Worm (Caenorhabditis elegans) whole organism, L2 larva: ENCODE data around the gene sod-4.

Experiments
- C34F6.9 ChIP-seq: fragments of 150-350 bp; optimal IDR thresholded peaks from 2 replicates; lab custom pipeline; 2014; ENCODE audit warnings: missing biosample characterization, missing genetic modification characterization
- F13H6.1 ChIP-seq: sonication (generic microtip); optimal IDR thresholded peaks from 2 replicates; lab custom pipeline; 2016; ENCODE audit warnings: missing genetic modification characterization, missing compliant biosample characterization
- Y55F3AM.14 ChIP-seq: fragments of 200-800 bp; sonication (Bioruptor generic); optimal IDR thresholded peaks from 2 replicates; lab custom pipeline; 2018; ENCODE audit warnings: mild to moderate bottlenecking, missing genetic modification characterization, missing compliant biosample characterization
- ZK546.5 ChIP-seq: sonication (generic microtip); optimal IDR thresholded peaks from 2 replicates; lab custom pipeline; 2017; ENCODE audit warnings: missing biosample characterization, missing genetic modification characterization
- alr-1 ChIP-seq: fragments of 150-350 bp; optimal IDR thresholded peaks from 2 replicates; lab custom pipeline; 2014; ENCODE audit warnings: missing biosample characterization, missing genetic modification characterization
- ama-1 ChIP-seq: fragments of 150-350 bp; optimal IDR thresholded peaks from 2 replicates; lab custom pipeline; 2018; ENCODE audit warnings: inconsistent platforms
- blmp-1 ChIP-seq: sonication (generic microtip); optimal IDR thresholded peaks from 2 replicates; lab custom pipeline; 2017; ENCODE audit warnings: missing genetic modification characterization, mild to moderate bottlenecking, missing compliant biosample characterization, antibody characterized with exemption, moderate library complexity; ENCODE audit not compliant: insufficient read depth
- ceh-16 ChIP-seq: fragments of 150-350 bp; optimal IDR thresholded peaks from 2 replicates; lab custom pipeline; 2014; ENCODE audit warnings: missing biosample characterization, missing genetic modification characterization
- ceh-82 ChIP-seq: fragments of 150-350 bp; optimal IDR thresholded peaks from 2 replicates; lab custom pipeline; 2014; ENCODE audit warnings: missing biosample characterization, missing genetic modification characterization
- crh-2 ChIP-seq: sonication (generic microtip); optimal IDR thresholded peaks from 2 replicates; lab custom pipeline; 2017; ENCODE audit warnings: missing biosample characterization, missing genetic modification characterization
- egl-27 ChIP-seq: sonication (generic microtip); optimal IDR thresholded peaks from 3 replicates; lab custom pipeline; 2017; ENCODE audit warnings: missing biosample characterization, missing genetic modification reagents, missing genetic modification characterization
- elt-3 ChIP-seq: sonication (generic microtip); optimal IDR thresholded peaks from 2 replicates; lab custom pipeline; 2017; ENCODE audit warnings: missing biosample characterization, missing genetic modification characterization
- fos-1 ChIP-seq: fragments of 150-350 bp; optimal IDR thresholded peaks from 2 replicates; lab custom pipeline; 2014; ENCODE audit warnings: missing biosample characterization, missing genetic modification characterization
- gmeb-1 ChIP-seq: fragments of 150-350 bp; optimal IDR thresholded peaks from 2 replicates; lab custom pipeline; 2014; ENCODE audit warnings: missing biosample characterization, missing genetic modification characterization
- lin-11 ChIP-seq: fragments of 150-350 bp; sonication (generic microtip); optimal IDR thresholded peaks from 2 replicates; lab custom pipeline; 2014; ENCODE audit warnings: missing biosample characterization, missing genetic modification characterization, inconsistent platforms, mixed read lengths
- lin-13 ChIP-seq: fragments of 150-350 bp; optimal IDR thresholded peaks from 2 replicates; lab custom pipeline; 2014; ENCODE audit warnings: missing biosample characterization, missing genetic modification reagents, missing genetic modification characterization
- lin-39 ChIP-seq: fragments of 150-350 bp; optimal IDR thresholded peaks from 2 replicates; lab custom pipeline; 2014; ENCODE audit warnings: missing biosample characterization, missing genetic modification reagents, missing genetic modification characterization
- lsy-2 ChIP-seq, 2 experiments: fragments of 150-350 bp in 1 of 2; sonication (generic microtip) in 1 of 2; optimal IDR thresholded peaks; 2 replicates each; lab custom pipeline; 2014 to 2017; ENCODE audit warnings: missing biosample characterization in 2 of 2, missing genetic modification characterization in 2 of 2
- mab-5 ChIP-seq: fragments of 150-350 bp; optimal IDR thresholded peaks from 2 replicates; lab custom pipeline; 2014; ENCODE audit warnings: missing biosample characterization, missing genetic modification characterization
- mdl-1 ChIP-seq, 2 experiments: fragments of 150-350 bp in 1 of 2; sonication (generic microtip) in 1 of 2; optimal IDR thresholded peaks; 2 replicates each; lab custom pipeline; 2017; ENCODE audit warnings: missing biosample characterization in 2 of 2, missing genetic modification characterization in 2 of 2
- nhr-10 ChIP-seq: sonication (generic microtip); optimal IDR thresholded peaks from 2 replicates; lab custom pipeline; 2017; ENCODE audit warnings: missing biosample characterization, missing genetic modification characterization
- nhr-129 ChIP-seq: fragments of 150-350 bp; optimal IDR thresholded peaks from 2 replicates; lab custom pipeline; 2014; ENCODE audit warnings: missing biosample characterization, missing genetic modification characterization
- nhr-21 ChIP-seq: fragments of 150-350 bp; optimal IDR thresholded peaks from 2 replicates; lab custom pipeline; 2014; ENCODE audit warnings: missing biosample characterization, missing genetic modification characterization
- nhr-23 ChIP-seq: fragments of 150-350 bp; optimal IDR thresholded peaks from 2 replicates; lab custom pipeline; 2014; ENCODE audit warnings: missing biosample characterization, missing genetic modification reagents, missing genetic modification characterization
- nhr-237 ChIP-seq: fragments of 150-350 bp; optimal IDR thresholded peaks from 2 replicates; lab custom pipeline; 2014; ENCODE audit warnings: missing biosample characterization, missing genetic modification characterization
- nhr-25 ChIP-seq: fragments of 150-350 bp; sonication (generic microtip); optimal IDR thresholded peaks from 3 replicates; lab custom pipeline; 2014; ENCODE audit warnings: missing biosample characterization, missing genetic modification characterization
- nhr-6 ChIP-seq: fragments of 150-350 bp; optimal IDR thresholded peaks from 2 replicates; lab custom pipeline; 2014; ENCODE audit warnings: missing biosample characterization, missing genetic modification characterization
- nhr-77 ChIP-seq: fragments of 150-350 bp; optimal IDR thresholded peaks from 2 replicates; lab custom pipeline; 2014; ENCODE audit warnings: missing biosample characterization, missing genetic modification characterization
- peb-1 ChIP-seq: fragments of 150-350 bp; optimal IDR thresholded peaks from 2 replicates; lab custom pipeline; 2014; ENCODE audit warnings: missing biosample characterization, missing genetic modification characterization
- sem-4 ChIP-seq: fragments of 150-350 bp; optimal IDR thresholded peaks from 2 replicates; lab custom pipeline; 2014; ENCODE audit warnings: missing biosample characterization, missing genetic modification reagents, missing genetic modification characterization
- sma-3 ChIP-seq: sonication (generic microtip); optimal IDR thresholded peaks from 2 replicates; lab custom pipeline; 2016; ENCODE audit warnings: missing genetic modification reagents, missing genetic modification characterization, missing compliant biosample characterization
- sma-9 ChIP-seq, 2 experiments: fragments of 150-350 bp in 1 of 2; sonication (generic microtip) in 1 of 2; optimal IDR thresholded peaks; 2 replicates each; lab custom pipeline; 2014 to 2016; ENCODE audit warnings: missing genetic modification characterization in 2 of 2, mild to moderate bottlenecking in 1 of 2, missing biosample characterization in 1 of 2, missing compliant biosample characterization in 1 of 2, missing genetic modification reagents in 1 of 2, moderate library complexity in 1 of 2
- snpc-4 ChIP-seq: fragments of 150-350 bp; optimal IDR thresholded peaks from 2 replicates; lab custom pipeline; 2014; ENCODE audit warnings: missing biosample characterization, missing genetic modification characterization
- unc-39 ChIP-seq: fragments of 150-350 bp; optimal IDR thresholded peaks from 2 replicates; lab custom pipeline; 2014; ENCODE audit warnings: missing biosample characterization, missing genetic modification characterization
- unc-55 ChIP-seq: fragments of 150-350 bp; sonication (generic microtip); optimal IDR thresholded peaks from 3 replicates; lab custom pipeline; 2014; ENCODE audit warnings: missing biosample characterization, missing genetic modification reagents, missing genetic modification characterization
- unc-62 ChIP-seq: fragments of 150-350 bp; optimal IDR thresholded peaks from 2 replicates; lab custom pipeline; 2014; ENCODE audit warnings: missing biosample characterization, missing genetic modification reagents, missing genetic modification characterization
- zag-1 ChIP-seq: fragments of 150-350 bp; optimal IDR thresholded peaks from 2 replicates; lab custom pipeline; 2014; ENCODE audit warnings: missing biosample characterization, missing genetic modification characterization
- ztf-4 ChIP-seq: fragments of 150-350 bp; optimal IDR thresholded peaks from 2 replicates; lab custom pipeline; 2014; ENCODE audit warnings: missing biosample characterization, missing genetic modification characterization

Gene sod-4

DNA sequence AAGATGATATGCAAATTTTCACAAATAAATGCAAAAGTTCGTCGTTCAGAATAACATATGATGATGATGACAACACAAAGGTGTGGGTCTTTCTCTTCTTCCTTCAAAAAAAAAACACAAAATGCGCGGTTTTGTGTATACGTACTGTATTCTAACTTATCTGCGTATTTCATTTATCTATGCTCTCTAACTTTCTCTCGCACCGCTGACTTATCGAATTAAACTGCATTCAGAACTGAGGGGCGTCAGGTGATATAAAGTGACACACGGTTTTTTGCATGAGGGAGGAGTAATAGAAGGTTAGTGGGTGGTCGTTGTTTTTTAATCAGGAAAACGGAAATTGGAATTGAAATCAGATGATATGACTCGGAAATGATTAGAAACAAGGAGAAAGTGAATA lies at the start of gene sod-4:
sod-4 (minus strand) TSS at position 109 of the 400 bp plus-strand sequence.
- peak; percentile 60 for TF ChIP-seq nhr-129 (tag; lab: Kevin White, UChicago)
- no peak for TF ChIP-seq nhr-77 (tag; lab: Kevin White, UChicago)
- TF ChIP-seq lin-11, result no peak
- TF ChIP-seq nhr-25 (tag; lab: Kevin White, UChicago), result peak; percentile 50
- peak; percentile 57 for TF ChIP-seq gmeb-1
- TF ChIP-seq nhr-237 (tag; lab: Kevin White, UChicago), result no peak
- TF ChIP-seq sma-3 (GFP tag; lab: Kevin White, UChicago), result peak; percentile 47

DNA sequence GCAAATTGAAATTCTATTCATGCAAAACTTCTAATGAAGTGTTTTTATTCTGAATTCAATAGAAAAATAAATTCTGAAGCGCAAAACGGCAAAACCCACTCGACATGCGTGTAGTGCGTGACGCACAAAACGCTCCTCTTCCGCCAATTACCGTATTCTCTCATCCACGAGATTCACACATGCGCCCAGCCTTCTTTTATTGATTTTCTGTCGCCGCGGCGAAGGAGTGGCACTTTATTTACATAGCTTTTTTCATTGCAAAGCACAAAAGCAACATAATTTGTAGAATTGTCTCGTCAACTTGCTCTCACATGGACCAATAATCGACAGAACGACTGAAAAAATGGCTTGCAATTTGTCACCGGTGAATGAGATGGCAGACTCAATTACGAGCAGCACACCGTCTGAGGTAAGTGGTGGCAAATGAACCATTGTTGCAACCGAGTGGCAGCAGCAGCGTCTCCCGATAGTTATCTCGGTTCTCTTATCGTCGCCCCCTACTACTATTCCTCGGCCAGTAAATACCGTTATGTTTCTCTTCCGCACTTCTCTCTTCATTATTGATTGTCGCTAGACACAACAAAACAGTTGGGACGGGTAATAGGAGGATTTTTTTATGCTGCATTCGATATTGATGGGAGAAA lies 46.0 kb upstream of the sod-4 start, which contains the start of gene unc-16:
unc-16 (plus strand) TSS at position 243 of the 644 bp plus-strand sequence.
- TF ChIP-seq sma-3 (GFP tag; lab: Kevin White, UChicago) (peak; percentile 80), crh-2 (tag; lab: Kevin White, UChicago) (peak; percentile 89), nhr-6 (peak; percentile 54), peb-1 (tag; lab: Kevin White, UChicago) (no peak), sma-9 (GFP tag; optimal IDR thresholded peaks at IDR 0.05; lab: Kevin White, UChicago) (peak; percentile 78), sma-9 (tag; optimal IDR thresholded peaks at IDR 0.05; lab: Kevin White, UChicago) (no peak), unc-55 (GFP tag; lab: Kevin White, UChicago) (peak; percentile 96), nhr-129 (tag; lab: Kevin White, UChicago) (peak; percentile 85), mab-5 (tag; lab: Kevin White, UChicago) (peak; percentile 80), blmp-1 (tag; lab: Kevin White, UChicago) (no peak), lin-11 (peak; percentile 90), gmeb-1 (peak; percentile 75), ama-1 (lab: Kevin White, UChicago) (peak; percentile 84), lin-39 (tag; lab: Kevin White, UChicago) (no peak), fos-1 (peak; percentile 21), zag-1 (tag; lab: Kevin White, UChicago) (peak; percentile 66), unc-62 (GFP tag; lab: Kevin White, UChicago) (no peak), egl-27 (tag; lab: Kevin White, UChicago) (peak; percentile 73), snpc-4 (tag; lab: Kevin White, UChicago) (peak; percentile 83), elt-3 (no peak), unc-39 (no peak), F13H6.1 (tag; lab: Kevin White, UChicago) (peak; percentile 91), lin-13 (GFP tag; lab: Kevin White, UChicago) (peak; percentile 69), nhr-21 (tag; lab: Kevin White, UChicago) (peak; percentile 76), ceh-82 (tag; lab: Kevin White, UChicago) (peak; percentile 81), sem-4 (peak; percentile 82), nhr-10 (tag; lab: Kevin White, UChicago) (no peak), alr-1 (no peak), ZK546.5 (tag; lab: Kevin White, UChicago) (peak; percentile 9), nhr-77 (tag; lab: Kevin White, UChicago) (no peak), ceh-16 (tag; lab: Kevin White, UChicago) (no peak), nhr-237 (tag; lab: Kevin White, UChicago) (no peak), Y55F3AM.14 (GFP tag; lab: Kevin White, UChicago) (peak; percentile 2), lsy-2 (tag; optimal IDR thresholded peaks at IDR 0.05; lab: Kevin White, UChicago) (peak; percentile 99 to 100), C34F6.9 (tag; lab: Kevin White, UChicago) (peak; percentile 98), ztf-4 (peak; percentile 62), nhr-23 (tag; lab: Kevin White, UChicago) (no peak), mdl-1 (tag; optimal IDR thresholded peaks at IDR 0.05; lab: Kevin White, UChicago) (peak; percentile 64 to 91), nhr-25 (tag; lab: Kevin White, UChicago) (peak; percentile 84)

ce11 chrIII:9544820-9545219 lies 44.6 kb upstream of the sod-4 start, which contains the start of gene ZK1098.12:
Gene ZK1098.12 (plus strand): TSS chrIII:9545120.
- TF ChIP-seq lsy-2 (tag; optimal IDR thresholded peaks at IDR 0.05; lab: Kevin White, UChicago) (peak in 1 of 2 experiments; percentile 14), peb-1 (tag; lab: Kevin White, UChicago) (no peak)
